Worm (Caenorhabditis elegans): ENCODE results near the gene par-1.

Gene par-1

DNA sequence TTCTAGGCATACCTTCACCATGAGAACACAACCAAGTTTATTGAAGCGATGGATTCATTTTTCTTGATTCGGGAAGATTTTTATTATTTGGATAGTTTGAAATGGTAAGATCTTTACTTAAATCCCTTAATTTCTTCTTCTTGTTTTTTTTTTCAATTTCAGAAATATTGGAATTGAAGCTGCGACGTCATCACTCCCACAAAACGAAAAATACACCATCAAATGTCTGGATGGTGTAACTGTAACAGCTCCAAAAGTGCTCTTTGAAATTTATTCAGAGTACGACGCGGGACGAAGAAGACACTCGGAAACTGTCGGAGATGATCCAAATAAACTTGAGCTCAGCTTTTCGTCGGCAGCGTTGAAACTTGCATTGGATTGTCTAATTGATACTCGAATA lies 80.7 kb downstream of the par-1 start, which contains the start of gene D1086.21:
TSS of gene D1086.21 (plus strand) at position 301 of the 400 bp plus-strand sequence.
- no peak for TF ChIP-seq elt-4 (tag; optimal IDR thresholded peaks at IDR 0.05)
- TF ChIP-seq ceh-24 (tag; optimal IDR thresholded peaks at IDR 0.05), result no peak
- TF ChIP-seq rnt-1 (tag; optimal IDR thresholded peaks at IDR 0.05), result no peak
- no peak for TF ChIP-seq ceh-34 (tag; optimal IDR thresholded peaks at IDR 0.05)
- TF ChIP-seq lim-6 (tag; optimal IDR thresholded peaks at IDR 0.05), result no peak
- TF ChIP-seq gmeb-2 (tag; optimal IDR thresholded peaks at IDR 0.05), result no peak
- TF ChIP-seq pqm-1 (tag; optimal IDR thresholded peaks at IDR 0.05), result no peak
- TF ChIP-seq ceh-2 (tag; optimal IDR thresholded peaks at IDR 0.05), result no peak
- no peak for TF ChIP-seq ceh-30 (tag; optimal IDR thresholded peaks at IDR 0.05)
- TF ChIP-seq ama-1 (optimal IDR thresholded peaks at IDR 0.05), result no peak
- TF ChIP-seq mec-3 (tag; optimal IDR thresholded peaks at IDR 0.05; ENCODE audit: borderline replicate concordance), result no peak
- TF ChIP-seq pat-9 (tag; optimal IDR thresholded peaks at IDR 0.05), result no peak
- TF ChIP-seq ceh-9 (tag; optimal IDR thresholded peaks at IDR 0.05), result no peak
- TF ChIP-seq syd-9 (tag; optimal IDR thresholded peaks at IDR 0.05), result no peak
- TF ChIP-seq ttx-3 (tag; optimal IDR thresholded peaks at IDR 0.05), result no peak
- TF ChIP-seq hlh-8 (tag; optimal IDR thresholded peaks at IDR 0.05), result no peak

DNA sequence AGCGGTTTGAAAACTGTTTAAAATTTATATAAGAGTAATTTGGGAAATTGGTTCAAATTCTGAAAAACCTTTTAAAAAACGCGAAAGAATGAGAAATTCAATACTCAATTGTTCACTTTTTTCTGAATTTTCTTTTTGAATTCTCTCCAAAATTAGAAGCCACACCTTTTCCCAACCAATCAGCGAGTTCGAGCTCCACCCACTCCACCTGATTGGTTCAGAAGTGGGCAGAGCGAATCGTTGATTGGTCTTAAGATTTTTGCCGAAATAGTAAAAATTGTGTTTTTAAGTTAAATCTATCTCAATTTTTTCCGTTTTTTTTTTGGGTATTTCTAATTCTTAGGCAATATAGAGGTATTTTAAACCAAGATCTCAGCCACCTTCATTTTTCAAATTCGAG lies 81.2 kb downstream of the par-1 start:
- TF ChIP-seq elt-4 (tag; optimal IDR thresholded peaks at IDR 0.05) (no peak), nfya-1 (tag; optimal IDR thresholded peaks at IDR 0.05) (peak; percentile 94), ceh-31 (tag; optimal IDR thresholded peaks at IDR 0.05) (no peak)
